Fruit fly (Drosophila melanogaster): Measurements from ENCODE around the gene CG32085.

The CG32085 gene

dm6 chr3L:11685876-11686275, 5.7 kb upstream of the CG32085 start:
- TF ChIP-seq Dll (optimal IDR thresholded peaks at IDR 0.05) = no peak
- TF ChIP-seq psq (optimal IDR thresholded peaks at IDR 0.05) = no peak
- no peak for TF ChIP-seq usp (GFP tag; optimal IDR thresholded peaks at IDR 0.05)
- TF ChIP-seq CG8478 (optimal IDR thresholded peaks at IDR 0.05) = no peak
- no peak for TF ChIP-seq EcR (GFP tag; optimal IDR thresholded peaks at IDR 0.05)
- TF ChIP-seq pan (optimal IDR thresholded peaks at IDR 0.05) = no peak

- TF ChIP-seq Dll (optimal IDR thresholded peaks at IDR 0.05) (no peak), usp (GFP tag; optimal IDR thresholded peaks at IDR 0.05) (no peak), pan (optimal IDR thresholded peaks at IDR 0.05) (no peak), psq (optimal IDR thresholded peaks at IDR 0.05) (no peak), EcR (GFP tag; optimal IDR thresholded peaks at IDR 0.05) (no peak), CG8478 (optimal IDR thresholded peaks at IDR 0.05) (no peak)
These were observed 4.3 kb upstream of the CG32085 start for dm6 chr3L:11684522-11684851.

dm6 chr3L:11683819-11684521, 3.8 kb upstream of the CG32085 start, which contains the start of gene Sugb:
Sugb (plus strand) TSS chr3L:11683980.
- TF ChIP-seq EcR (GFP tag; optimal IDR thresholded peaks at IDR 0.05) (no peak), usp (GFP tag; optimal IDR thresholded peaks at IDR 0.05) (no peak), pan (optimal IDR thresholded peaks at IDR 0.05) (no peak), psq (optimal IDR thresholded peaks at IDR 0.05) (no peak), Dll (optimal IDR thresholded peaks at IDR 0.05) (no peak), CG8478 (optimal IDR thresholded peaks at IDR 0.05) (no peak)

- no peak for TF ChIP-seq usp (GFP tag; optimal IDR thresholded peaks at IDR 0.05)
- no peak for TF ChIP-seq CG8478 (optimal IDR thresholded peaks at IDR 0.05)
- no peak for TF ChIP-seq psq (optimal IDR thresholded peaks at IDR 0.05)
- TF ChIP-seq pan (optimal IDR thresholded peaks at IDR 0.05) = no peak
These were observed 1.6 kb upstream of the CG32085 start, which contains the start of gene TfIIEalpha for dm6 chr3L:11681794-11682193. TfIIEalpha (plus strand) TSS chr3L:11682038.

- no peak for TF ChIP-seq usp (GFP tag; optimal IDR thresholded peaks at IDR 0.05)
- no peak for TF ChIP-seq EcR (GFP tag; optimal IDR thresholded peaks at IDR 0.05)
- TF ChIP-seq pan (optimal IDR thresholded peaks at IDR 0.05) = no peak
These were observed 1.8 kb downstream of the CG32085 start for dm6 chr3L:11678313-11678817.

dm6 chr3L:11656189-11656588, 24.0 kb downstream of the CG32085 start:
- TF ChIP-seq EcR (GFP tag; optimal IDR thresholded peaks at IDR 0.05) = no peak
- TF ChIP-seq psq (optimal IDR thresholded peaks at IDR 0.05) = no peak
- TF ChIP-seq usp (GFP tag; optimal IDR thresholded peaks at IDR 0.05) = no peak
- no peak for TF ChIP-seq Dll (optimal IDR thresholded peaks at IDR 0.05)

- no peak for TF ChIP-seq EcR (GFP tag; optimal IDR thresholded peaks at IDR 0.05)
- TF ChIP-seq pan (optimal IDR thresholded peaks at IDR 0.05) = no peak
- no peak for TF ChIP-seq usp (GFP tag; optimal IDR thresholded peaks at IDR 0.05)
- TF ChIP-seq psq (optimal IDR thresholded peaks at IDR 0.05) = no peak
- no peak for TF ChIP-seq Dll (optimal IDR thresholded peaks at IDR 0.05)
- TF ChIP-seq CG8478 (optimal IDR thresholded peaks at IDR 0.05) = no peak
These were observed 31.7 kb downstream of the CG32085 start, which contains the start of the genes RIOK1 and Polr3H for dm6 chr3L:11648410-11648809. RIOK1 (minus strand) TSS chr3L:11648474. Polr3H (plus strand) TSS chr3L:11648756.

- no peak for TF ChIP-seq CG8478 (optimal IDR thresholded peaks at IDR 0.05)
- TF ChIP-seq pan (optimal IDR thresholded peaks at IDR 0.05) = no peak
- no peak for TF ChIP-seq usp (GFP tag; optimal IDR thresholded peaks at IDR 0.05)
- TF ChIP-seq EcR (GFP tag; optimal IDR thresholded peaks at IDR 0.05) = no peak
- no peak for TF ChIP-seq psq (optimal IDR thresholded peaks at IDR 0.05)
- no peak for TF ChIP-seq Dll (optimal IDR thresholded peaks at IDR 0.05)
These were observed 34.2 kb downstream of the CG32085 start, which contains the start of gene CG6071 for dm6 chr3L:11645933-11646332. CG6071 (minus strand) TSS chr3L:11646033.

- TF ChIP-seq psq (optimal IDR thresholded peaks at IDR 0.05) = no peak
- no peak for TF ChIP-seq EcR (GFP tag; optimal IDR thresholded peaks at IDR 0.05)
- TF ChIP-seq usp (GFP tag; optimal IDR thresholded peaks at IDR 0.05) = no peak
- no peak for TF ChIP-seq CG8478 (optimal IDR thresholded peaks at IDR 0.05)
- no peak for TF ChIP-seq pan (optimal IDR thresholded peaks at IDR 0.05)
- no peak for TF ChIP-seq Dll (optimal IDR thresholded peaks at IDR 0.05)
These were observed 43.3 kb downstream of the CG32085 start for dm6 chr3L:11636829-11637228.

dm6 chr3L:11634551-11634950, 45.6 kb downstream of the CG32085 start:
- TF ChIP-seq Dll (optimal IDR thresholded peaks at IDR 0.05) (no peak), usp (GFP tag; optimal IDR thresholded peaks at IDR 0.05) (no peak), psq (optimal IDR thresholded peaks at IDR 0.05) (no peak), pan (optimal IDR thresholded peaks at IDR 0.05) (no peak), EcR (GFP tag; optimal IDR thresholded peaks at IDR 0.05) (no peak), CG8478 (optimal IDR thresholded peaks at IDR 0.05) (no peak)

dm6 chr3L:11631092-11631491, 49.1 kb downstream of the CG32085 start, which contains the start of gene CG32091:
CG32091 (plus strand) TSS chr3L:11631392.
- TF ChIP-seq EcR (GFP tag; optimal IDR thresholded peaks at IDR 0.05) = no peak
- no peak for TF ChIP-seq Dll (optimal IDR thresholded peaks at IDR 0.05)
- no peak for TF ChIP-seq psq (optimal IDR thresholded peaks at IDR 0.05)
- no peak for TF ChIP-seq pan (optimal IDR thresholded peaks at IDR 0.05)
- no peak for TF ChIP-seq usp (GFP tag; optimal IDR thresholded peaks at IDR 0.05)
- no peak for TF ChIP-seq CG8478 (optimal IDR thresholded peaks at IDR 0.05)

dm6 chr3L:11630684-11631083, 49.5 kb downstream of the CG32085 start:
- TF ChIP-seq pan (optimal IDR thresholded peaks at IDR 0.05) (no peak), Dll (optimal IDR thresholded peaks at IDR 0.05) (no peak), psq (optimal IDR thresholded peaks at IDR 0.05) (no peak), usp (GFP tag; optimal IDR thresholded peaks at IDR 0.05) (no peak), CG8478 (optimal IDR thresholded peaks at IDR 0.05) (no peak), EcR (GFP tag; optimal IDR thresholded peaks at IDR 0.05) (no peak)
